Worm (Caenorhabditis elegans) whole organism, L4 larva: ENCODE measurements around the gene gut-2.

Experiments used
- F37D6.2 ChIP-seq: sonication (generic microtip); optimal IDR thresholded peaks from 2 replicates; lab custom pipeline; 2016; ENCODE audit warnings: mild to moderate bottlenecking, missing genetic modification characterization, missing compliant biosample characterization
- R02D3.7 ChIP-seq: fragments of 150-350 bp; sonication (generic microtip); optimal IDR thresholded peaks from 3 replicates; lab custom pipeline; 2014; ENCODE audit warnings: missing biosample characterization, missing genetic modification characterization
- T20F7.1 ChIP-seq: fragments of 200-800 bp; sonication (Bioruptor generic); optimal IDR thresholded peaks from 2 replicates; lab custom pipeline; 2018; ENCODE audit warnings: mild to moderate bottlenecking, missing genetic modification characterization, missing compliant biosample characterization
- T26A8.4 ChIP-seq: fragments of 200-800 bp; sonication (Bioruptor generic); IDR thresholded peaks from 2 replicates; pipeline ENCODE4 v1.3.6; 2022; ENCODE audit warnings: missing genetic modification characterization, missing compliant biosample characterization
- Y105C5A.15 ChIP-seq: fragments of 200-800 bp; sonication (Bioruptor generic); IDR thresholded peaks from 2 replicates; pipeline ENCODE4 v1.3.6; 2022; ENCODE audit warnings: missing genetic modification characterization, missing compliant biosample characterization
- Y75B8A.6 ChIP-seq: fragments of 200-800 bp; sonication (Bioruptor generic); IDR thresholded peaks from 2 replicates; pipeline ENCODE4 v1.3.6; 2022; ENCODE audit warnings: missing genetic modification reagents, missing genetic modification characterization, missing compliant biosample characterization
- ZK337.2 ChIP-seq: fragments of 200-800 bp; sonication (Bioruptor generic); IDR thresholded peaks from 2 replicates; pipeline ENCODE4 v1.3.6; 2022; ENCODE audit warnings: missing genetic modification reagents, missing genetic modification characterization, missing compliant biosample characterization
- ZK546.5 ChIP-seq, 2 experiments: sonication (generic microtip); optimal IDR thresholded peaks; 2 replicates each; lab custom pipeline; 2017; ENCODE audit warnings: missing biosample characterization in 2 of 2, missing genetic modification characterization in 2 of 2
- aha-1 ChIP-seq: fragments of 150-350 bp; peaks from one replicate; lab custom pipeline; 2014; ENCODE audit warnings: missing biosample characterization, missing genetic modification characterization
- aly-2 ChIP-seq: sonication (generic microtip); optimal IDR thresholded peaks from 2 replicates; lab custom pipeline; 2018; ENCODE audit warnings: missing biosample characterization, missing genetic modification characterization
- ama-1 ChIP-seq: fragments of 150-350 bp; optimal IDR thresholded peaks from 2 replicates; lab custom pipeline; 2014; ENCODE audit warnings: inconsistent platforms, mixed read lengths
- ceh-20 ChIP-seq: fragments of 200-800 bp; sonication (Bioruptor generic); IDR thresholded peaks from 2 replicates; pipeline ENCODE4 v1.3.6; 2022; ENCODE audit warnings: missing genetic modification reagents, missing genetic modification characterization, missing compliant biosample characterization
- daf-12 ChIP-seq: fragments of 150-350 bp; optimal IDR thresholded peaks from 2 replicates; lab custom pipeline; 2014; ENCODE audit warnings: missing biosample characterization, missing genetic modification reagents, missing genetic modification characterization
- daf-16 ChIP-seq, 3 experiments: sonication (generic microtip); optimal IDR thresholded peaks; 2 replicates each; lab custom pipeline; 2016 to 2017; ENCODE audit warnings: missing genetic modification characterization in 3 of 3, missing genetic modification reagents in 3 of 3, mild to moderate bottlenecking in 2 of 3, missing compliant biosample characterization in 2 of 3, missing biosample characterization in 1 of 3, moderate library complexity in 1 of 3
- egl-43 ChIP-seq: fragments of 200-800 bp; sonication (Bioruptor generic); IDR thresholded peaks from 2 replicates; pipeline ENCODE4 v1.3.6; 2022; ENCODE audit warnings: missing genetic modification reagents, missing genetic modification characterization, missing compliant biosample characterization
- gei-8 ChIP-seq: fragments of 200-800 bp; sonication (Bioruptor generic); optimal IDR thresholded peaks from 2 replicates; lab custom pipeline; 2018; ENCODE audit warnings: mild to moderate bottlenecking, missing genetic modification characterization, missing compliant biosample characterization
- hif-1 ChIP-seq, 2 experiments: sonication (generic microtip); optimal IDR thresholded peaks; 2 replicates each; lab custom pipeline; 2016 to 2017; ENCODE audit warnings: missing compliant biosample characterization in 2 of 2, missing genetic modification characterization in 2 of 2, missing genetic modification reagents in 2 of 2, missing genotype in 2 of 2, mild to moderate bottlenecking in 1 of 2
- hlh-11 ChIP-seq: fragments of 200-800 bp; sonication (Bioruptor generic); optimal IDR thresholded peaks from 2 replicates; lab custom pipeline; 2018; ENCODE audit warnings: mild to moderate bottlenecking, missing genetic modification characterization, missing compliant biosample characterization
- hlh-30 ChIP-seq: sonication (generic microtip); optimal IDR thresholded peaks from 2 replicates; lab custom pipeline; 2017; ENCODE audit warnings: antibody characterized with exemption, mild to moderate bottlenecking, missing genetic modification characterization, missing compliant biosample characterization; ENCODE audit not compliant: insufficient read depth
- hmg-1.1 ChIP-seq: fragments of 200-800 bp; sonication (Bioruptor generic); IDR thresholded peaks from 2 replicates; pipeline ENCODE4 v1.3.6; 2022; ENCODE audit warnings: missing genetic modification reagents, missing genetic modification characterization, missing compliant biosample characterization
- jun-1 ChIP-seq: fragments of 150-350 bp; optimal IDR thresholded peaks from 2 replicates; lab custom pipeline; 2014; ENCODE audit warnings: missing biosample characterization, missing genetic modification reagents, missing genetic modification characterization
- lin-1 ChIP-seq: fragments of 200-800 bp; sonication (Bioruptor generic); IDR thresholded peaks from 2 replicates; pipeline ENCODE4 v1.3.6; 2022; ENCODE audit warnings: missing genetic modification reagents, missing genetic modification characterization, missing compliant biosample characterization
- lin-13 ChIP-seq: fragments of 150-350 bp; optimal IDR thresholded peaks from 2 replicates; lab custom pipeline; 2014; ENCODE audit warnings: missing biosample characterization, missing genetic modification reagents, missing genetic modification characterization
- lin-38 ChIP-seq: fragments of 200-800 bp; sonication (Bioruptor generic); IDR thresholded peaks from 2 replicates; pipeline ENCODE4 v1.3.6; 2022; ENCODE audit warnings: missing genetic modification reagents, missing genetic modification characterization, missing compliant biosample characterization
- lsy-2 ChIP-seq, 2 experiments: fragments of 150-350 bp in 1 of 2; sonication (generic microtip) in 1 of 2; optimal IDR thresholded peaks; 2 replicates each; lab custom pipeline; 2014 to 2017; ENCODE audit warnings: missing biosample characterization in 2 of 2, missing genetic modification characterization in 2 of 2
- mdl-1 ChIP-seq, 2 experiments: fragments of 150-350 bp in 1 of 2; sonication (generic microtip) in 1 of 2; optimal IDR thresholded peaks; 2 replicates each; lab custom pipeline; 2014 to 2017; ENCODE audit warnings: missing biosample characterization in 2 of 2, missing genetic modification characterization in 2 of 2
- mdt-29 ChIP-seq: fragments of 200-800 bp; sonication (Bioruptor generic); IDR thresholded peaks from 2 replicates; pipeline ENCODE4 v1.3.6; 2022; ENCODE audit warnings: missing genetic modification reagents, missing genetic modification characterization, missing compliant biosample characterization
- mep-1 ChIP-seq: fragments of 150-350 bp; sonication (generic microtip); optimal IDR thresholded peaks from 3 replicates; lab custom pipeline; 2014; ENCODE audit warnings: missing biosample characterization, missing genetic modification characterization
- mes-2 ChIP-seq: sonication (generic microtip); optimal IDR thresholded peaks from 2 replicates; lab custom pipeline; 2016; ENCODE audit warnings: missing genotype, mild to moderate bottlenecking, missing genetic modification characterization, missing compliant biosample characterization; ENCODE audit not compliant: poor library complexity, severe bottlenecking
- nhr-10 ChIP-seq: fragments of 150-350 bp; optimal IDR thresholded peaks from 2 replicates; lab custom pipeline; 2014; ENCODE audit warnings: missing biosample characterization, missing genetic modification characterization
- nhr-102 ChIP-seq: sonication (generic microtip); optimal IDR thresholded peaks from 2 replicates; lab custom pipeline; 2016; ENCODE audit warnings: mild to moderate bottlenecking, missing genetic modification characterization, moderate library complexity, missing compliant biosample characterization
- nhr-11 ChIP-seq: fragments of 150-350 bp; optimal IDR thresholded peaks from 2 replicates; lab custom pipeline; 2014; ENCODE audit warnings: missing biosample characterization, missing genetic modification characterization
- nhr-237 ChIP-seq: sonication (generic microtip); optimal IDR thresholded peaks from 2 replicates; lab custom pipeline; 2017; ENCODE audit warnings: missing biosample characterization, missing genetic modification characterization
- nhr-28 ChIP-seq: fragments of 150-350 bp; optimal IDR thresholded peaks from 2 replicates; lab custom pipeline; 2014; ENCODE audit warnings: missing biosample characterization, missing genetic modification characterization
- nhr-41 ChIP-seq: fragments of 200-800 bp; sonication (Bioruptor generic); IDR thresholded peaks from 2 replicates; pipeline ENCODE4 v1.3.6; 2022; ENCODE audit warnings: missing genetic modification reagents, missing genetic modification characterization, missing compliant biosample characterization
- nhr-48 ChIP-seq: sonication (generic microtip); optimal IDR thresholded peaks from 2 replicates; lab custom pipeline; 2016; ENCODE audit warnings: mild to moderate bottlenecking, missing genetic modification characterization, missing compliant biosample characterization
- nhr-6 ChIP-seq: fragments of 150-350 bp; optimal IDR thresholded peaks from 2 replicates; lab custom pipeline; 2014; ENCODE audit warnings: missing biosample characterization, missing genetic modification characterization
- nhr-77 ChIP-seq: fragments of 150-350 bp; optimal IDR thresholded peaks from 2 replicates; lab custom pipeline; 2014; ENCODE audit warnings: missing biosample characterization, missing genetic modification characterization
- pha-4 ChIP-seq, 2 experiments: fragments of 150-350 bp in 1 of 2; fragments of 200-800 bp in 1 of 2; sonication (Bioruptor generic) in 1 of 2; IDR thresholded peaks in 1 of 2; optimal IDR thresholded peaks in 1 of 2; 2 replicates each; pipeline versions ENCODE4 v1.3.6 to Lab custom; 2014 to 2022; ENCODE audit warnings: missing genetic modification characterization in 2 of 2, missing genetic modification reagents in 2 of 2, missing biosample characterization in 1 of 2, missing compliant biosample characterization in 1 of 2
- pqm-1 ChIP-seq: sonication (generic microtip); optimal IDR thresholded peaks from 2 replicates; lab custom pipeline; 2017; ENCODE audit warnings: missing biosample characterization, missing genetic modification characterization
- saeg-2 ChIP-seq: fragments of 200-800 bp; sonication (Bioruptor generic); IDR thresholded peaks from 2 replicates; pipeline ENCODE4 v1.3.6; 2022; ENCODE audit warnings: missing genetic modification reagents, missing genetic modification characterization, missing compliant biosample characterization
- sdz-12 ChIP-seq: fragments of 200-800 bp; sonication (Bioruptor generic); optimal IDR thresholded peaks from 2 replicates; lab custom pipeline; 2018; ENCODE audit warnings: mild to moderate bottlenecking, missing genetic modification characterization, missing compliant biosample characterization
- skn-1 ChIP-seq: fragments of 150-350 bp; optimal IDR thresholded peaks from 2 replicates; lab custom pipeline; 2014; ENCODE audit warnings: missing biosample characterization, missing genetic modification characterization
- snpc-4 ChIP-seq: fragments of 150-350 bp; optimal IDR thresholded peaks from 2 replicates; lab custom pipeline; 2014; ENCODE audit warnings: missing biosample characterization, missing genetic modification characterization
- spr-3 ChIP-seq: fragments of 200-800 bp; sonication (Bioruptor generic); optimal IDR thresholded peaks from 2 replicates; lab custom pipeline; 2018; ENCODE audit warnings: mild to moderate bottlenecking, missing genetic modification characterization, missing compliant biosample characterization
- tra-1 ChIP-seq: fragments of 200-800 bp; sonication (Bioruptor generic); IDR thresholded peaks from 2 replicates; pipeline ENCODE4 v1.3.6; 2022; ENCODE audit warnings: missing genetic modification reagents, missing genetic modification characterization, missing compliant biosample characterization
- vab-7 ChIP-seq: fragments of 200-800 bp; sonication (Bioruptor generic); IDR thresholded peaks from 2 replicates; pipeline ENCODE4 v1.3.6; 2022; ENCODE audit warnings: missing genetic modification reagents, missing genetic modification characterization, missing compliant biosample characterization
- zag-1 ChIP-seq: fragments of 150-350 bp; optimal IDR thresholded peaks from 2 replicates; lab custom pipeline; 2014; ENCODE audit warnings: missing biosample characterization, missing genetic modification characterization
- zfp-3 ChIP-seq: fragments of 200-800 bp; sonication (Bioruptor generic); conservative IDR thresholded peaks from 2 replicates; pipeline ENCODE4 v1.3.6; 2022; ENCODE audit warnings: missing genetic modification reagents, missing genetic modification characterization, missing compliant biosample characterization
- zip-2 ChIP-seq: fragments of 150-350 bp; optimal IDR thresholded peaks from 2 replicates; lab custom pipeline; 2014; ENCODE audit warnings: missing biosample characterization, missing genetic modification characterization
- ztf-7 ChIP-seq: fragments of 150-350 bp; optimal IDR thresholded peaks from 2 replicates; lab custom pipeline; 2014; ENCODE audit warnings: missing biosample characterization, missing genetic modification characterization

gut-2 gene

ce11 chrV:13462974-13463373 lies 34.5 kb upstream of the gut-2 start, which contains the start of gene frm-10:
frm-10 (plus strand) TSS chrV:13463207.
- TF ChIP-seq nhr-28 (tag; lab: Kevin White, UChicago) (peak; percentile 94), aly-2 (no peak), nhr-102 (tag; lab: Kevin White, UChicago) (peak; percentile 47), aha-1 (tag; lab: Kevin White, UChicago) (no peak), hlh-30 (peak; percentile 97), T26A8.4 (peak; percentile 37; the same call in 1 of the 2 replicates), nhr-6 (tag; lab: Kevin White, UChicago) (peak; percentile 88), nhr-11 (tag; lab: Kevin White, UChicago) (peak; percentile 45), ZK337.2 (GFP tag; lab: Robert Waterston, UW) (no peak), jun-1 (tag; lab: Kevin White, UChicago) (peak; percentile 28), lin-1 (GFP tag; lab: Robert Waterston, UW) (peak; percentile 69; the same call in 1 of the 2 replicates), gei-8 (GFP tag; lab: Kevin White, UChicago) (no peak), nhr-77 (tag; lab: Kevin White, UChicago) (peak; percentile 36), ceh-20 (GFP tag; lab: Robert Waterston, UW) (peak; percentile 42; the same call in 1 of the 2 replicates), sdz-12 (no peak), spr-3 (no peak), daf-12 (tag; lab: Kevin White, UChicago) (no peak), nhr-237 (no peak), zfp-3 (GFP tag; lab: Robert Waterston, UW) (no peak), mes-2 (tag; lab: Kevin White, UChicago) (peak; percentile 75), nhr-10 (tag; lab: Kevin White, UChicago) (no peak), T20F7.1 (GFP tag; lab: Kevin White, UChicago) (peak; percentile 80), pqm-1 (peak; percentile 82), hif-1 (tag; optimal IDR thresholded peaks at IDR 0.05; lab: Kevin White, UChicago) (peak in 1 of 2 experiments; percentile 76), snpc-4 (tag; lab: Kevin White, UChicago) (no peak), lin-13 (GFP tag; lab: Kevin White, UChicago) (peak; percentile 58), F37D6.2 (tag; lab: Kevin White, UChicago) (no peak), egl-43 (GFP tag; lab: Robert Waterston, UW) (no peak), hmg-1.1 (GFP tag; lab: Robert Waterston, UW) (peak; percentile 66; the same call in 1 of the 2 replicates), mep-1 (peak; percentile 83), pha-4 (GFP tag; IDR thresholded peaks at IDR 0.05; lab: Robert Waterston, UW) (peak; percentile 55; the same call in 1 of the 2 replicates), pha-4 (tag; optimal IDR thresholded peaks at IDR 0.05; lab: Kevin White, UChicago) (peak; percentile 88), tra-1 (GFP tag; lab: Robert Waterston, UW) (0 out of 2 replicates have a peak, but pooled peaks have one; percentile 48), vab-7 (GFP tag; lab: Robert Waterston, UW) (no peak), ztf-7 (tag; lab: Kevin White, UChicago) (peak; percentile 49), Y105C5A.15 (GFP tag; lab: Robert Waterston, UW) (no peak), skn-1 (tag; lab: Kevin White, UChicago) (no peak), nhr-41 (no peak), mdt-29 (GFP tag; lab: Robert Waterston, UW) (0 out of 2 replicates have a peak, but pooled peaks have one; percentile 49), lsy-2 (tag; optimal IDR thresholded peaks at IDR 0.05; lab: Kevin White, UChicago) (peak; percentile 55 to 67), R02D3.7 (tag; lab: Kevin White, UChicago) (no peak), hlh-11 (peak; percentile 92), zip-2 (tag; lab: Kevin White, UChicago) (no peak), ama-1 (lab: Kevin White, UChicago) (no peak), saeg-2 (no peak), ZK546.5 (tag; optimal IDR thresholded peaks at IDR 0.05; lab: Kevin White, UChicago) (no peak), mdl-1 (tag; optimal IDR thresholded peaks at IDR 0.05; lab: Kevin White, UChicago) (peak in 1 of 2 experiments; percentile 75), zag-1 (tag; lab: Kevin White, UChicago) (no peak), lin-38 (GFP tag; lab: Robert Waterston, UW) (no peak), daf-16 (GFP tag; optimal IDR thresholded peaks at IDR 0.05; lab: Kevin White, UChicago) (no peak), daf-16 (tag; optimal IDR thresholded peaks at IDR 0.05; lab: Kevin White, UChicago) (peak; percentile 81), Y75B8A.6 (0 out of 2 replicates have a peak, but pooled peaks have one; percentile 31), nhr-48 (tag; lab: Kevin White, UChicago) (peak; percentile 77)
